Worm (Caenorhabditis elegans) whole organism, L4/young adult: ENCODE measurements around the gene arrd-18.

Experiments used
- W03F9.2 ChIP-seq: fragments of 150-350 bp; optimal IDR thresholded peaks from 2 replicates; lab custom pipeline; 2014; ENCODE audit warnings: missing biosample characterization, missing genetic modification characterization
- dao-5 ChIP-seq: sonication (generic microtip); optimal IDR thresholded peaks from 2 replicates; lab custom pipeline; 2016; ENCODE audit warnings: missing genotype, missing genetic modification characterization, moderate library complexity, missing compliant biosample characterization
- him-1 ChIP-seq: sonication (generic microtip); optimal IDR thresholded peaks from 2 replicates; lab custom pipeline; 2016; ENCODE audit warnings: missing genotype, missing genetic modification reagents, missing genetic modification characterization, missing compliant biosample characterization

DNA sequence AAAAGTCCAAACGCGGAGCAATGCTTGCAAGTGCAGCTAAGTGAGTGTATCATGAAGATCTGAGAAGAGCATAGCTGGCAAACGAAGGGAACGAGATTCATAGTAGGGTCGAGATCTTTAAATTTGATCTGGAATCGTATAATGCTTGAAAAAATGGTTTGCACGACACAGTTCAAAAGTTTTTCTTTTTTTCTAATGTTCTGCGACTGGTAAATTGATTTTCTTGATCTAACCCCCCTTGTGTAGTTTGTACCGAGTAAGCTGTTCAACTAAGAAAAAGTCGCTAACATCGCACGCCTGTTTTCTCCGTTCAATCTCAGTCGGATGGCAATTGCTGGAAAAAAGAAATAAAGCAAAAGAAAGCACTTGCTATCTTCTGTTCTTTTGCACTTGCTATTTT, 8.5 kb upstream of the arrd-18 start, which contains the start of gene C17B7.14:
- no peak for TF ChIP-seq dao-5 (tag; lab: Kevin White, UChicago)
- no peak for TF ChIP-seq him-1
- no peak for TF ChIP-seq W03F9.2 (tag; lab: Kevin White, UChicago)
